Fruit fly (Drosophila melanogaster) whole organism: Measurements from ENCODE around the gene CG10646.

Source experiments
- CG8478 ChIP-seq: fragments of >200 bp; optimal IDR thresholded peaks from 2 replicates; lab custom pipeline; 2018; ENCODE audit warnings: inconsistent platforms
- psq ChIP-seq: fragments of >200 bp; optimal IDR thresholded peaks from 2 replicates; lab custom pipeline; 2017
- usp ChIP-seq: fragments of >200 bp; optimal IDR thresholded peaks from 2 replicates; lab custom pipeline; 2017; ENCODE audit warnings: missing biosample characterization, missing genetic modification characterization, mixed read lengths

- no peak for TF ChIP-seq CG8478 (lab: Kevin White, UChicago)
- no peak for TF ChIP-seq usp (GFP tag; lab: Kevin White, UChicago)
- no peak for TF ChIP-seq psq (lab: Kevin White, UChicago)
Observed at dm6 chr3L:12495312-12495725, 8.4 kb downstream of the CG10646 start.
